Worm (Caenorhabditis elegans) whole organism, L1 larva: ENCODE results near the gene set-26.

Experiments
- aha-1 ChIP-seq: fragments of 150-350 bp; optimal IDR thresholded peaks from 2 replicates; lab custom pipeline; 2014; ENCODE audit warnings: missing biosample characterization, missing genetic modification characterization
- ama-1 ChIP-seq: fragments of 150-350 bp; optimal IDR thresholded peaks from 2 replicates; lab custom pipeline; 2014
- ceh-82 ChIP-seq, 3 experiments: fragments of 150-350 bp in 1 of 3; sonication (generic microtip) in 2 of 3; optimal IDR thresholded peaks; 2 replicates each; lab custom pipeline; 2014 to 2017; ENCODE audit warnings: missing biosample characterization in 3 of 3, missing genetic modification characterization in 3 of 3
- egl-27 ChIP-seq, 2 experiments: fragments of 150-350 bp in 1 of 2; sonication (generic microtip); optimal IDR thresholded peaks; 3 replicates each; lab custom pipeline; 2017 to 2018; ENCODE audit warnings: missing biosample characterization in 2 of 2, missing genetic modification characterization in 2 of 2, missing genetic modification reagents in 2 of 2
- ets-5 ChIP-seq: fragments of 200-800 bp; sonication (Bioruptor generic); IDR thresholded peaks from 2 replicates; pipeline ENCODE4 v1.3.6; 2022; ENCODE audit warnings: missing genetic modification characterization, missing compliant biosample characterization
- fos-1 ChIP-seq: fragments of 150-350 bp; optimal IDR thresholded peaks from 2 replicates; lab custom pipeline; 2014; ENCODE audit warnings: missing biosample characterization, missing genetic modification characterization
- lin-35 ChIP-seq, 2 experiments: fragments of 150-350 bp; optimal IDR thresholded peaks; 2 replicates each; lab custom pipeline; 2014; ENCODE audit warnings: missing biosample characterization in 2 of 2, missing genetic modification characterization in 2 of 2, missing genetic modification reagents in 2 of 2
- nhr-11 ChIP-seq: fragments of 150-350 bp; optimal IDR thresholded peaks from 2 replicates; lab custom pipeline; 2014; ENCODE audit warnings: missing biosample characterization, missing genetic modification characterization
- nhr-77 ChIP-seq: fragments of 150-350 bp; optimal IDR thresholded peaks from 2 replicates; lab custom pipeline; 2014; ENCODE audit warnings: missing biosample characterization, missing genetic modification characterization
- nhr-85 ChIP-seq: sonication (generic microtip); peaks from one replicate; lab custom pipeline; 2016; ENCODE audit warnings: missing genetic modification characterization, inconsistent platforms, missing compliant biosample characterization
- snpc-4 ChIP-seq: fragments of 150-350 bp; optimal IDR thresholded peaks from 2 replicates; lab custom pipeline; 2014; ENCODE audit warnings: missing biosample characterization, missing genetic modification characterization
- tlp-1 ChIP-seq: fragments of 150-350 bp; optimal IDR thresholded peaks from 2 replicates; lab custom pipeline; 2014; ENCODE audit warnings: missing biosample characterization, missing genetic modification characterization
- unc-130 ChIP-seq: fragments of 150-350 bp; optimal IDR thresholded peaks from 2 replicates; lab custom pipeline; 2017; ENCODE audit warnings: missing biosample characterization, missing genetic modification characterization, inconsistent platforms
- unc-86 ChIP-seq: sonication (generic microtip); optimal IDR thresholded peaks from 2 replicates; lab custom pipeline; 2016; ENCODE audit warnings: missing genetic modification characterization, missing compliant biosample characterization

DNA sequence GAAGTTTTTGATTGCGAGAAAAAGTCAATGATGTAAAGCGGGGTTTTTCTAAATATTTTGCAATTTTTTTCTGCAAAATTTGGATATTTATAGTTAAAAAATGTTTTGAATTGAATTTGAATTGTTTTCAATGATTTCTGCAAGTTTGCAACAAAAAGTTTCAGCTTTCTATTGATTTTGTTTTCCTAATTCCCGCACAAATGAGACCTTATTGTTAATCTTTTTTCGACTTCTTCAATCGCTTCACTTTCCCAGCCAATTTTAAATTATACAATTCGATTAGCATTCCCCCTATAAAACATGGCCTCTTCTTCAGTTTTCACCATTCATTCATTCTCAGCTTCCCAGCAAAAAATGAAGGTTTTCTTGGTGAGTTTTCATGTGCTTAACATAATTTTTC, 25.1 kb downstream of the set-26 start, which contains the start of gene fipr-27:
- TF ChIP-seq nhr-85 (no peak), ama-1 (lab: Kevin White, UChicago) (no peak), ets-5 (GFP tag; lab: Robert Waterston, UW) (no peak), lin-35 (GFP tag; optimal IDR thresholded peaks at IDR 0.05; lab: Kevin White, UChicago) (no peak), ceh-82 (tag; optimal IDR thresholded peaks at IDR 0.05; lab: Kevin White, UChicago) (no peak), snpc-4 (tag; lab: Kevin White, UChicago) (no peak), nhr-11 (tag; lab: Kevin White, UChicago) (no peak), fos-1 (tag; lab: Kevin White, UChicago) (no peak), egl-27 (tag; optimal IDR thresholded peaks at IDR 0.05; lab: Kevin White, UChicago) (no peak), unc-130 (tag; lab: Kevin White, UChicago) (no peak), nhr-77 (no peak), unc-86 (no peak), tlp-1 (tag; lab: Kevin White, UChicago) (no peak), aha-1 (no peak)
